In genomic region chrIII:4220864-4221263, ce11 we compare ENCODE assay signal across 3 worm cellular contexts.
A peak's percentile ranks its signal among the peaks of the same experiment; 100 is the strongest.
TF ChIP-seq lines count a peak whose summit lies in the region.

No protein-coding gene starts in this region.

TF ChIP-seq in whole organism, L1 larva, 84 proteins besides CTCF, POLR2A, EP300 and RAD21 (continues in another document):
- TF ChIP-seq ama-1 (optimal IDR thresholded peaks at IDR 0.05; lab: Kevin White, UChicago): no peak
- no peak for TF ChIP-seq mab-9 (GFP tag; IDR thresholded peaks at IDR 0.05; lab: Robert Waterston, UW)
- TF ChIP-seq mdl-1 (tag; optimal IDR thresholded peaks at IDR 0.05; lab: Kevin White, UChicago): no peak
- TF ChIP-seq nhr-12 (tag; optimal IDR thresholded peaks at IDR 0.05; lab: Kevin White, UChicago): no peak
- no peak for TF ChIP-seq mep-1 (tag; optimal IDR thresholded peaks at IDR 0.05; lab: Kevin White, UChicago)
- no peak for TF ChIP-seq egl-27 (tag; optimal IDR thresholded peaks at IDR 0.05; lab: Kevin White, UChicago)
- no peak for TF ChIP-seq pqm-1 (tag; optimal IDR thresholded peaks at IDR 0.05; lab: Kevin White, UChicago)
- TF ChIP-seq snu-23 (GFP tag; optimal IDR thresholded peaks at IDR 0.05; lab: Kevin White, UChicago): no peak
- TF ChIP-seq lin-14 (GFP tag; optimal IDR thresholded peaks at IDR 0.05; lab: Kevin White, UChicago): no peak
- TF ChIP-seq elt-2 (tag; optimal IDR thresholded peaks at IDR 0.05; lab: Kevin White, UChicago): no peak
- TF ChIP-seq efl-3 (GFP tag; optimal IDR thresholded peaks at IDR 0.05; lab: Kevin White, UChicago): no peak
- TF ChIP-seq fkh-8 (tag; optimal IDR thresholded peaks at IDR 0.05; lab: Kevin White, UChicago): peak; percentile 90
- no peak for TF ChIP-seq mef-2 (tag; optimal IDR thresholded peaks at IDR 0.05; lab: Kevin White, UChicago)
- no peak for TF ChIP-seq lin-13 (GFP tag; optimal IDR thresholded peaks at IDR 0.05; lab: Kevin White, UChicago)
- TF ChIP-seq irx-1 (tag; optimal IDR thresholded peaks at IDR 0.05; lab: Kevin White, UChicago): no peak
- no peak for TF ChIP-seq hpl-2 (GFP tag; optimal IDR thresholded peaks at IDR 0.05; lab: Kevin White, UChicago)
- TF ChIP-seq dsc-1 (tag; optimal IDR thresholded peaks at IDR 0.05; lab: Kevin White, UChicago): peak; percentile 79
- TF ChIP-seq egl-13 (tag; optimal IDR thresholded peaks at IDR 0.05; lab: Kevin White, UChicago): no peak
- TF ChIP-seq rnt-1 (tag; optimal IDR thresholded peaks at IDR 0.05; lab: Kevin White, UChicago): no peak
- TF ChIP-seq C34B4.2 (tag; optimal IDR thresholded peaks at IDR 0.05; lab: Kevin White, UChicago): no peak
- no peak for TF ChIP-seq sptf-1 (tag; optimal IDR thresholded peaks at IDR 0.05; lab: Kevin White, UChicago)
- TF ChIP-seq isw-1 (GFP tag; IDR thresholded peaks at IDR 0.05; lab: Robert Waterston, UW): no peak
- peak; percentile 70 for TF ChIP-seq pax-3 (tag; optimal IDR thresholded peaks at IDR 0.05; lab: Kevin White, UChicago)
- no peak for TF ChIP-seq jun-1 (tag; optimal IDR thresholded peaks at IDR 0.05; lab: Kevin White, UChicago)
- TF ChIP-seq nhr-19 (GFP tag; conservative IDR thresholded peaks at IDR 0.05; lab: Robert Waterston, UW): no peak
- TF ChIP-seq nhr-28 (tag; optimal IDR thresholded peaks at IDR 0.05; lab: Kevin White, UChicago): no peak
- TF ChIP-seq unc-62 (GFP tag; optimal IDR thresholded peaks at IDR 0.05; lab: Kevin White, UChicago): no peak
- TF ChIP-seq dpl-1 (GFP tag; optimal IDR thresholded peaks at IDR 0.05; lab: Kevin White, UChicago): no peak
- no peak for TF ChIP-seq efl-1 (optimal IDR thresholded peaks at IDR 0.05; lab: Kevin White, UChicago)
- no peak for TF ChIP-seq efl-1 (GFP tag; optimal IDR thresholded peaks at IDR 0.05 in 1 of 2; lab: Kevin White, UChicago)
- no peak for TF ChIP-seq ets-5 (GFP tag; IDR thresholded peaks at IDR 0.05; lab: Robert Waterston, UW)
- no peak for TF ChIP-seq vab-15 (tag; optimal IDR thresholded peaks at IDR 0.05; lab: Kevin White, UChicago)
- no peak for TF ChIP-seq ces-1 (GFP tag; optimal IDR thresholded peaks at IDR 0.05; lab: Kevin White, UChicago)

TF ChIP-seq in whole organism, L2 larva, 48 proteins besides CTCF, POLR2A, EP300 and RAD21:
- TF ChIP-seq unc-55 (GFP tag; optimal IDR thresholded peaks at IDR 0.05; lab: Kevin White, UChicago): no peak
- no peak for TF ChIP-seq lin-11 (tag; optimal IDR thresholded peaks at IDR 0.05; lab: Kevin White, UChicago)
- TF ChIP-seq ceh-16 (tag; optimal IDR thresholded peaks at IDR 0.05; lab: Kevin White, UChicago): no peak
- no peak for TF ChIP-seq R02D3.7 (tag; optimal IDR thresholded peaks at IDR 0.05; lab: Kevin White, UChicago)
- TF ChIP-seq C34F6.9 (tag; optimal IDR thresholded peaks at IDR 0.05; lab: Kevin White, UChicago): peak; percentile 39
- no peak for TF ChIP-seq blmp-1 (tag; optimal IDR thresholded peaks at IDR 0.05; lab: Kevin White, UChicago; ENCODE audit: insufficient read depth)
- peak in 1 of 2 experiments; percentile 27 for TF ChIP-seq lsy-2 (tag; optimal IDR thresholded peaks at IDR 0.05; lab: Kevin White, UChicago)
- no peak for TF ChIP-seq dmd-4 (tag; optimal IDR thresholded peaks at IDR 0.05; lab: Kevin White, UChicago)
- no peak for TF ChIP-seq mdl-1 (tag; optimal IDR thresholded peaks at IDR 0.05; lab: Kevin White, UChicago)
- TF ChIP-seq lin-39 (tag; optimal IDR thresholded peaks at IDR 0.05; lab: Kevin White, UChicago): no peak
- TF ChIP-seq nhr-237 (tag; optimal IDR thresholded peaks at IDR 0.05; lab: Kevin White, UChicago): no peak
- no peak for TF ChIP-seq unc-39 (tag; optimal IDR thresholded peaks at IDR 0.05; lab: Kevin White, UChicago)
- TF ChIP-seq sma-3 (GFP tag; optimal IDR thresholded peaks at IDR 0.05; lab: Kevin White, UChicago): no peak
- no peak for TF ChIP-seq nhr-25 (tag; optimal IDR thresholded peaks at IDR 0.05; lab: Kevin White, UChicago)
- TF ChIP-seq ZK546.5 (tag; optimal IDR thresholded peaks at IDR 0.05; lab: Kevin White, UChicago): no peak
- TF ChIP-seq crh-2 (tag; optimal IDR thresholded peaks at IDR 0.05; lab: Kevin White, UChicago): peak; percentile 5
- no peak for TF ChIP-seq sem-4 (tag; optimal IDR thresholded peaks at IDR 0.05; lab: Kevin White, UChicago)
- no peak for TF ChIP-seq F13H6.1 (tag; optimal IDR thresholded peaks at IDR 0.05; lab: Kevin White, UChicago)
- no peak for TF ChIP-seq ama-1 (optimal IDR thresholded peaks at IDR 0.05; lab: Kevin White, UChicago)
- TF ChIP-seq mbf-1 (tag; optimal IDR thresholded peaks at IDR 0.05; lab: Kevin White, UChicago): no peak
- TF ChIP-seq zag-1 (tag; optimal IDR thresholded peaks at IDR 0.05; lab: Kevin White, UChicago): no peak

TF ChIP-seq in whole organism, L4 larva, 104 proteins besides CTCF, POLR2A, EP300 and RAD21:
- TF ChIP-seq nhr-11 (tag; optimal IDR thresholded peaks at IDR 0.05; lab: Kevin White, UChicago): peak; percentile 50
- TF ChIP-seq mes-2 (tag; optimal IDR thresholded peaks at IDR 0.05; lab: Kevin White, UChicago; ENCODE audit: poor library complexity, severe bottlenecking): no peak
TF ChIP-seq in whole organism, L4 larva: peak in this region for 1.

Comparison
In these comparisons a context has a peak if more than half of its experiments do, and no peak if none do; other contexts are left out.
1. Of the 29 proteins assayed by ChIP-seq in both whole organism, L4 larva and whole organism, L1 larva: peak only in whole organism, L4 larva: nhr-11; only in whole organism, L1 larva: none; in both: none; in neither: 28.